Fruit fly (Drosophila melanogaster) whole organism, embryonic: ENCODE results near the gene CG9184.
A peak's percentile ranks its signal among the peaks of the same experiment; 100 is the strongest.

ENCODE experiments used
- BEAF-32 ChIP-seq: fragments of 200-800 bp; sonication (Bioruptor generic); optimal IDR thresholded peaks from 3 replicates; lab custom pipeline; 2017; ENCODE audit warnings: missing biosample characterization, missing genetic modification characterization, mild to moderate bottlenecking, moderate library complexity, missing genetic modification reagents
- Bteb2 ChIP-seq: fragments of 200-800 bp; sonication (Bioruptor generic); optimal IDR thresholded peaks from 2 replicates; lab custom pipeline; 2016; ENCODE audit warnings: missing biosample characterization, missing genetic modification characterization
- CG12236 ChIP-seq: fragments of 200-800 bp; sonication (Bioruptor generic); optimal IDR thresholded peaks from 2 replicates; lab custom pipeline; 2016; ENCODE audit warnings: missing biosample characterization, missing genetic modification characterization
- CG15514 ChIP-seq: fragments of 200-800 bp; sonication (Bioruptor generic); optimal IDR thresholded peaks from 3 replicates; lab custom pipeline; 2017; ENCODE audit warnings: missing biosample characterization, missing genetic modification characterization, mild to moderate bottlenecking, moderate library complexity, missing genetic modification reagents
- CG1603 ChIP-seq: fragments of 200-800 bp; sonication (Bioruptor generic); optimal IDR thresholded peaks from 2 replicates; lab custom pipeline; 2019; ENCODE audit warnings: missing biosample characterization, mild to moderate bottlenecking, missing genetic modification characterization, moderate library complexity
- CG17186 ChIP-seq: fragments of 200-800 bp; sonication (Bioruptor generic); optimal IDR thresholded peaks from 3 replicates; lab custom pipeline; 2017; ENCODE audit warnings: missing biosample characterization, missing genetic modification reagents, missing genetic modification characterization
- CG17829 ChIP-seq: fragments of 200-800 bp; optimal IDR thresholded peaks from 2 replicates; lab custom pipeline; 2019; ENCODE audit warnings: missing biosample characterization, mild to moderate bottlenecking, missing genetic modification characterization, moderate library complexity
- CG17912 ChIP-seq: fragments of 200-800 bp; sonication (Bioruptor generic); optimal IDR thresholded peaks from 2 replicates; lab custom pipeline; 2018; ENCODE audit warnings: missing biosample characterization, mild to moderate bottlenecking, missing genetic modification characterization
- CG2120 ChIP-seq: fragments of 200-800 bp; sonication (Bioruptor generic); optimal IDR thresholded peaks from 3 replicates; lab custom pipeline; 2016; ENCODE audit warnings: missing biosample characterization, missing genetic modification characterization
- CG2129 ChIP-seq: fragments of 200-800 bp; sonication (Bioruptor generic); IDR thresholded peaks from 2 replicates; pipeline ENCODE4 v1.3.6; 2022; ENCODE audit warnings: missing biosample characterization, missing genetic modification characterization; ENCODE audit not compliant: partially characterized antibody
- CG3281 ChIP-seq: fragments of 200-800 bp; sonication (Bioruptor generic); optimal IDR thresholded peaks from 3 replicates; lab custom pipeline; 2017; ENCODE audit warnings: missing biosample characterization, mild to moderate bottlenecking, missing genetic modification characterization
- CG34376 ChIP-seq: fragments of 200-800 bp; sonication (Bioruptor generic); optimal IDR thresholded peaks from 2 replicates; lab custom pipeline; 2018; ENCODE audit warnings: missing biosample characterization, mild to moderate bottlenecking, missing genetic modification characterization
- CG4730 ChIP-seq: fragments of 200-800 bp; sonication (Bioruptor generic); IDR thresholded peaks from 2 replicates; pipeline ENCODE4 v1.3.6; 2022; ENCODE audit warnings: missing biosample characterization, missing genetic modification characterization
- CG5953 ChIP-seq: fragments of 200-800 bp; sonication (Bioruptor generic); IDR thresholded peaks from 2 replicates; pipeline ENCODE4 v1.3.6; 2022; ENCODE audit warnings: missing biosample characterization, missing genetic modification characterization
- CG6689 ChIP-seq: fragments of 200-800 bp; sonication (Bioruptor generic); IDR thresholded peaks from 2 replicates; pipeline ENCODE4 v1.3.6; 2022; ENCODE audit warnings: missing biosample characterization, missing genetic modification characterization
- CG6791 ChIP-seq: fragments of 200-800 bp; sonication (Bioruptor generic); IDR thresholded peaks from 3 replicates; pipeline ENCODE4 v1.3.6; 2022; ENCODE audit warnings: missing biosample characterization, missing genetic modification characterization; ENCODE audit not compliant: partially characterized antibody
- CG6854 ChIP-seq: fragments of 200-800 bp; sonication (Bioruptor generic); optimal IDR thresholded peaks from 3 replicates; lab custom pipeline; 2017; ENCODE audit warnings: missing biosample characterization, mild to moderate bottlenecking, missing genetic modification characterization
- CG7745 ChIP-seq: fragments of 200-800 bp; sonication (Bioruptor generic); optimal IDR thresholded peaks from 2 replicates; lab custom pipeline; 2018; ENCODE audit warnings: missing biosample characterization, mild to moderate bottlenecking, missing genetic modification characterization, moderate library complexity
- CG8944 ChIP-seq: fragments of 200-800 bp; sonication (Bioruptor generic); optimal IDR thresholded peaks from 3 replicates; lab custom pipeline; 2016; ENCODE audit warnings: missing biosample characterization, missing genetic modification characterization
- CG9817 ChIP-seq: fragments of 200-800 bp; sonication (Bioruptor generic); optimal IDR thresholded peaks from 2 replicates; lab custom pipeline; 2018; ENCODE audit warnings: missing biosample characterization, mild to moderate bottlenecking, missing genetic modification characterization, moderate library complexity
- CTCF ChIP-seq: fragments of 200-800 bp; sonication (Bioruptor generic); optimal IDR thresholded peaks from 2 replicates; lab custom pipeline; 2017; ENCODE audit warnings: missing biosample characterization, mild to moderate bottlenecking, missing genetic modification characterization, moderate library complexity
- CoRest ChIP-seq: fragments of 200-800 bp; sonication (Bioruptor generic); optimal IDR thresholded peaks from 3 replicates; lab custom pipeline; 2018; ENCODE audit warnings: missing biosample characterization, mild to moderate bottlenecking, missing genetic modification characterization, moderate library complexity
- Doc3 ChIP-seq: fragments of 200-800 bp; sonication (Bioruptor generic); IDR thresholded peaks from 3 replicates; pipeline ENCODE4 v1.3.6; 2022; ENCODE audit warnings: missing biosample characterization, missing genetic modification characterization; ENCODE audit not compliant: partially characterized antibody
- Gsc ChIP-seq: fragments of 200-800 bp; sonication (Bioruptor generic); IDR thresholded peaks from 2 replicates; pipeline ENCODE4 v1.3.6; 2022; ENCODE audit warnings: missing biosample characterization, missing genetic modification characterization
- Hsf ChIP-seq: fragments of 200-800 bp; sonication (Bioruptor generic); optimal IDR thresholded peaks from 3 replicates; lab custom pipeline; 2016; ENCODE audit warnings: missing biosample characterization, missing genetic modification characterization
- Kr ChIP-seq: fragments of 200-800 bp; sonication (Bioruptor generic); optimal IDR thresholded peaks from 2 replicates; lab custom pipeline; 2017; ENCODE audit warnings: missing biosample characterization, mild to moderate bottlenecking, missing genetic modification characterization
- Lhr ChIP-seq: fragments of 200-800 bp; sonication (Bioruptor generic); optimal IDR thresholded peaks from 3 replicates; lab custom pipeline; 2017; ENCODE audit warnings: mild to moderate bottlenecking, missing biosample characterization, missing genetic modification reagents, missing genetic modification characterization
- Nf-YC ChIP-seq: fragments of 200-800 bp; optimal IDR thresholded peaks from 3 replicates; lab custom pipeline; 2019; ENCODE audit warnings: missing biosample characterization, mild to moderate bottlenecking, missing genetic modification characterization, moderate library complexity
- Oli ChIP-seq: fragments of 200-800 bp; sonication (Bioruptor generic); optimal IDR thresholded peaks from 2 replicates; lab custom pipeline; 2018; ENCODE audit warnings: missing biosample characterization, mild to moderate bottlenecking, missing genetic modification characterization, moderate library complexity
- Ssrp ChIP-seq: fragments of 200-800 bp; sonication (Bioruptor generic); optimal IDR thresholded peaks from 2 replicates; lab custom pipeline; 2018; ENCODE audit warnings: missing biosample characterization, mild to moderate bottlenecking, missing genetic modification characterization, moderate library complexity
- bigmax ChIP-seq: fragments of 200-800 bp; sonication (Bioruptor generic); optimal IDR thresholded peaks from 2 replicates; lab custom pipeline; 2018; ENCODE audit warnings: missing biosample characterization, mild to moderate bottlenecking, missing genetic modification characterization
- bsh ChIP-seq, 2 experiments: fragments of 200-800 bp; sonication (Bioruptor generic); optimal IDR thresholded peaks; 2 replicates each; lab custom pipeline; 2017 to 2018; ENCODE audit warnings: mild to moderate bottlenecking in 2 of 2, missing biosample characterization in 2 of 2, missing genetic modification characterization in 2 of 2, moderate library complexity in 1 of 2
- cas ChIP-seq: fragments of 200-800 bp; sonication (Bioruptor generic); IDR thresholded peaks from 2 replicates; pipeline ENCODE4 v1.3.6; 2022; ENCODE audit warnings: missing biosample characterization, missing genetic modification characterization
- chn ChIP-seq: fragments of 200-800 bp; sonication (Bioruptor generic); optimal IDR thresholded peaks from 2 replicates; lab custom pipeline; 2016; ENCODE audit warnings: missing biosample characterization, missing genetic modification characterization
- ewg ChIP-seq: fragments of 200-800 bp; sonication (Bioruptor generic); optimal IDR thresholded peaks from 3 replicates; lab custom pipeline; 2017; ENCODE audit warnings: mild to moderate bottlenecking, missing biosample characterization, missing genetic modification reagents, missing genetic modification characterization
- exex ChIP-seq: fragments of 200-800 bp; sonication (Bioruptor generic); optimal IDR thresholded peaks from 4 replicates; lab custom pipeline; 2018; ENCODE audit warnings: missing biosample characterization, mild to moderate bottlenecking, missing genetic modification characterization, moderate library complexity
- fd102C ChIP-seq: fragments of 200-800 bp; sonication (Bioruptor generic); optimal IDR thresholded peaks from 2 replicates; lab custom pipeline; 2018; ENCODE audit warnings: missing biosample characterization, mild to moderate bottlenecking, missing genetic modification characterization, moderate library complexity
- fd64A ChIP-seq: fragments of 200-800 bp; sonication (Bioruptor generic); optimal IDR thresholded peaks from 3 replicates; lab custom pipeline; 2018; ENCODE audit warnings: missing biosample characterization, mild to moderate bottlenecking, missing genetic modification characterization
- gfzf ChIP-seq: fragments of 200-800 bp; sonication (Bioruptor generic); optimal IDR thresholded peaks from 2 replicates; lab custom pipeline; 2016; ENCODE audit warnings: missing biosample characterization, mild to moderate bottlenecking, missing genetic modification characterization, moderate library complexity
- gsb ChIP-seq: fragments of 200-800 bp; sonication (Bioruptor generic); IDR thresholded peaks from 2 replicates; pipeline ENCODE4 v1.3.6; 2022; ENCODE audit warnings: missing biosample characterization, missing genetic modification characterization
- inv ChIP-seq: fragments of 200-800 bp; sonication (Bioruptor generic); IDR thresholded peaks from 2 replicates; pipeline ENCODE4 v1.3.6; 2022; ENCODE audit warnings: missing biosample characterization, missing genetic modification characterization; ENCODE audit not compliant: partially characterized antibody
- kay ChIP-seq: fragments of 200-800 bp; sonication (Bioruptor generic); optimal IDR thresholded peaks from 2 replicates; lab custom pipeline; 2016; ENCODE audit warnings: missing biosample characterization, missing genetic modification characterization
- ken ChIP-seq: fragments of 200-800 bp; sonication (Bioruptor generic); IDR thresholded peaks from 3 replicates; pipeline ENCODE4 v1.3.6; 2022; ENCODE audit warnings: missing biosample characterization, missing genetic modification characterization
- nom ChIP-seq: fragments of 200-800 bp; sonication (Bioruptor generic); optimal IDR thresholded peaks from 2 replicates; lab custom pipeline; 2017; ENCODE audit warnings: missing biosample characterization, missing genetic modification characterization, mild to moderate bottlenecking, moderate library complexity, missing genetic modification reagents
- salm ChIP-seq: fragments of 200-800 bp; sonication (Bioruptor generic); optimal IDR thresholded peaks from 2 replicates; lab custom pipeline; 2018; ENCODE audit warnings: missing biosample characterization, mild to moderate bottlenecking, missing genetic modification characterization
- sens ChIP-seq: fragments of 200-800 bp; sonication (Bioruptor generic); peaks from one replicate; lab custom pipeline; 2016; ENCODE audit warnings: missing biosample characterization, missing genetic modification characterization
- sob ChIP-seq: fragments of 200-800 bp; sonication (Bioruptor generic); IDR thresholded peaks from 2 replicates; pipeline ENCODE4 v1.3.6; 2022; ENCODE audit warnings: missing biosample characterization, missing genetic modification characterization
- stwl ChIP-seq: fragments of 200-800 bp; sonication (Bioruptor generic); optimal IDR thresholded peaks from 3 replicates; lab custom pipeline; 2018; ENCODE audit warnings: missing biosample characterization, mild to moderate bottlenecking, missing genetic modification characterization, moderate library complexity
- tup ChIP-seq: fragments of 200-800 bp; sonication (Bioruptor generic); optimal IDR thresholded peaks from 2 replicates; lab custom pipeline; 2016; ENCODE audit warnings: missing biosample characterization, mild to moderate bottlenecking, missing genetic modification characterization, moderate library complexity
- vfl ChIP-seq: fragments of 200-800 bp; sonication (Bioruptor generic); optimal IDR thresholded peaks from 2 replicates; lab custom pipeline; 2016; ENCODE audit warnings: missing biosample characterization, missing genetic modification characterization
- vvl ChIP-seq: fragments of 200-800 bp; sonication (Bioruptor generic); IDR thresholded peaks from 2 replicates; pipeline ENCODE4 v1.3.6; 2022; ENCODE audit warnings: missing biosample characterization, missing genetic modification characterization

CG9184 gene

dm6 chr3L:1295693-1296092 is 26.9 kb downstream of the CG9184 start, which contains the start of gene Rabex-5 (continued):
- TF ChIP-seq exex (tag; lab: Kevin White, UChicago) (no peak), fd102C (GFP tag; lab: Kevin White, UChicago) (no peak), tup (GFP tag; lab: Kevin White, UChicago) (no peak), Doc3 (peak; percentile 67), nom (GFP tag; lab: Kevin White, UChicago) (peak; percentile 9), Kr (GFP tag; lab: Kevin White, UChicago) (no peak), CG7745 (tag; lab: Kevin White, UChicago) (no peak), CoRest (tag; lab: Kevin White, UChicago) (peak; percentile 94), inv (GFP tag; lab: Robert Waterston, UW) (peak; percentile 82; the same call in 1 of the 2 replicates), bigmax (no peak), chn (peak; percentile 37), ken (GFP tag; lab: Robert Waterston, UW) (no peak), BEAF-32 (GFP tag; lab: Kevin White, UChicago) (peak; percentile 89), Hsf (GFP tag; lab: Kevin White, UChicago) (peak; percentile 34), CG6689 (GFP tag; lab: Robert Waterston, UW) (no peak), bsh (GFP tag; optimal IDR thresholded peaks at IDR 0.05; lab: Kevin White, UChicago) (no peak), stwl (peak; percentile 87), CG17186 (GFP tag; lab: Kevin White, UChicago) (peak; percentile 46), CG2129 (GFP tag; lab: Robert Waterston, UW) (peak; percentile 41; the same call in 1 of the 2 replicates), CG15514 (GFP tag; lab: Kevin White, UChicago) (peak; percentile 100), gfzf (GFP tag; lab: Kevin White, UChicago) (peak; percentile 23), CG8944 (peak; percentile 45), fd64A (GFP tag; lab: Kevin White, UChicago) (no peak), Ssrp (tag; lab: Kevin White, UChicago) (no peak), cas (GFP tag; lab: Robert Waterston, UW) (no peak), CG6854 (GFP tag; lab: Kevin White, UChicago) (no peak), CG4730 (no peak), CG5953 (GFP tag; lab: Robert Waterston, UW) (no peak), Lhr (peak; percentile 94), CG34376 (GFP tag; lab: Kevin White, UChicago) (peak; percentile 34), Bteb2 (GFP tag; lab: Kevin White, UChicago) (peak; percentile 36), vfl (peak; percentile 7), salm (no peak), vvl (GFP tag; lab: Robert Waterston, UW) (peak; percentile 65; the same call in 1 of the 2 replicates), CG2120 (peak; percentile 77), sob (no peak), gsb (GFP tag; lab: Robert Waterston, UW) (no peak), CG1603 (tag; lab: Kevin White, UChicago) (peak; percentile 73), Nf-YC (tag; lab: Kevin White, UChicago) (no peak), CG9817 (no peak), CG12236 (GFP tag; lab: Kevin White, UChicago) (no peak), ewg (GFP tag; lab: Kevin White, UChicago) (no peak), sens (GFP tag; lab: Kevin White, UChicago) (peak; percentile 73), CG3281 (GFP tag; lab: Kevin White, UChicago) (no peak), CG17912 (GFP tag; lab: Kevin White, UChicago) (peak; percentile 39), CG6791 (peak; percentile 90), CTCF (no peak), kay (GFP tag; lab: Kevin White, UChicago) (no peak), Gsc (GFP tag; lab: Robert Waterston, UW) (no peak), Oli (tag; lab: Kevin White, UChicago) (no peak), CG17829 (tag; lab: Kevin White, UChicago) (peak; percentile 48)
